Fruit fly (Drosophila melanogaster) whole organism, embryonic: ENCODE results near the gene CG3764.

ENCODE experiments used
- Ada2b ChIP-seq: fragments of 200-800 bp; sonication (Bioruptor generic); IDR thresholded peaks from 2 replicates; pipeline ENCODE4 v1.3.6; 2022; ENCODE audit warnings: missing biosample characterization, missing genetic modification characterization
- Adf1 ChIP-seq: fragments of 200-800 bp; sonication (Bioruptor generic); IDR thresholded peaks from 2 replicates; pipeline ENCODE4 v1.3.6; 2022; ENCODE audit warnings: missing biosample characterization, missing genetic modification characterization
- Atf6 ChIP-seq: fragments of 200-800 bp; sonication (Bioruptor generic); IDR thresholded peaks from 2 replicates; pipeline ENCODE4 v1.3.6; 2022; ENCODE audit warnings: missing biosample characterization, missing genetic modification characterization
- CG10321 ChIP-seq: fragments of 200-800 bp; sonication (Bioruptor generic); IDR thresholded peaks from 2 replicates; pipeline ENCODE4 v1.3.6; 2022; ENCODE audit warnings: missing biosample characterization, missing genetic modification characterization
- CG13424 ChIP-seq: fragments of 200-800 bp; sonication (Bioruptor generic); optimal IDR thresholded peaks from 2 replicates; lab custom pipeline; 2019; ENCODE audit warnings: missing biosample characterization, mild to moderate bottlenecking, missing genetic modification characterization, moderate library complexity
- CG13624 ChIP-seq: fragments of 200-800 bp; sonication (Bioruptor generic); optimal IDR thresholded peaks from 2 replicates; lab custom pipeline; 2016; ENCODE audit warnings: missing biosample characterization, missing genetic modification characterization
- CG14965 ChIP-seq: fragments of 200-800 bp; sonication (Bioruptor generic); optimal IDR thresholded peaks from 2 replicates; lab custom pipeline; 2016; ENCODE audit warnings: missing biosample characterization, missing genetic modification characterization, borderline replicate concordance
- CG15269 ChIP-seq: fragments of 200-800 bp; sonication (Bioruptor generic); optimal IDR thresholded peaks from 2 replicates; lab custom pipeline; 2018; ENCODE audit warnings: missing biosample characterization, mild to moderate bottlenecking, missing genetic modification characterization, moderate library complexity
- CG16815 ChIP-seq: fragments of 200-800 bp; sonication (Bioruptor generic); optimal IDR thresholded peaks from 3 replicates; lab custom pipeline; 2017; ENCODE audit warnings: missing biosample characterization, mild to moderate bottlenecking, missing genetic modification characterization
- CG18262 ChIP-seq: fragments of 200-800 bp; optimal IDR thresholded peaks from 3 replicates; lab custom pipeline; 2019; ENCODE audit warnings: missing biosample characterization, mild to moderate bottlenecking, missing genetic modification characterization, moderate library complexity
- CG2678 ChIP-seq: fragments of 200-800 bp; sonication (Bioruptor generic); optimal IDR thresholded peaks from 3 replicates; lab custom pipeline; 2019; ENCODE audit warnings: missing biosample characterization, mild to moderate bottlenecking, missing genetic modification characterization, moderate library complexity
- CG31441 ChIP-seq: fragments of 200-800 bp; sonication (Bioruptor generic); IDR thresholded peaks from 2 replicates; pipeline ENCODE4 v1.3.6; 2022; ENCODE audit warnings: missing biosample characterization, missing genetic modification characterization
- CG33213 ChIP-seq: fragments of 200-800 bp; sonication (Bioruptor generic); optimal IDR thresholded peaks from 3 replicates; lab custom pipeline; 2016; ENCODE audit warnings: missing biosample characterization, missing genetic modification characterization
- CG6813 ChIP-seq: fragments of 200-800 bp; sonication (Bioruptor generic); optimal IDR thresholded peaks from 2 replicates; lab custom pipeline; 2017; ENCODE audit warnings: missing biosample characterization, missing genetic modification characterization, mild to moderate bottlenecking, moderate library complexity, missing genetic modification reagents
- CG7372 ChIP-seq: fragments of 200-800 bp; sonication (Bioruptor generic); IDR thresholded peaks from 2 replicates; pipeline ENCODE4 v1.3.6; 2022; ENCODE audit warnings: missing biosample characterization, missing genetic modification characterization
- CG7839 ChIP-seq: fragments of 200-800 bp; sonication (Bioruptor generic); optimal IDR thresholded peaks from 3 replicates; lab custom pipeline; 2018; ENCODE audit warnings: missing biosample characterization, mild to moderate bottlenecking, missing genetic modification characterization, moderate library complexity
- CHES-1-like ChIP-seq: fragments of 200-800 bp; sonication (Bioruptor generic); optimal IDR thresholded peaks from 2 replicates; lab custom pipeline; 2016; ENCODE audit warnings: missing biosample characterization, missing genetic modification characterization
- Deaf1 ChIP-seq: fragments of 200-800 bp; optimal IDR thresholded peaks from 3 replicates; lab custom pipeline; 2019; ENCODE audit warnings: missing biosample characterization, mild to moderate bottlenecking, missing genetic modification characterization, moderate library complexity
- Drgx ChIP-seq: fragments of 200-800 bp; sonication (Bioruptor generic); IDR thresholded peaks from 2 replicates; pipeline ENCODE4 v1.3.6; 2022; ENCODE audit warnings: missing biosample characterization, missing genetic modification characterization
- Fer1 ChIP-seq: fragments of 200-800 bp; sonication (Bioruptor generic); optimal IDR thresholded peaks from 2 replicates; lab custom pipeline; 2017; ENCODE audit warnings: missing biosample characterization, mild to moderate bottlenecking, missing genetic modification characterization
- Fer3 ChIP-seq: fragments of 200-800 bp; sonication (Bioruptor generic); optimal IDR thresholded peaks from 2 replicates; lab custom pipeline; 2018; ENCODE audit warnings: missing biosample characterization, mild to moderate bottlenecking, missing genetic modification characterization, moderate library complexity
- GATAe ChIP-seq: fragments of 200-800 bp; sonication (Bioruptor generic); conservative IDR thresholded peaks from 2 replicates; pipeline ENCODE4 v1.3.6; 2022; ENCODE audit warnings: missing biosample characterization, missing genetic modification characterization
- HHEX ChIP-seq: fragments of 200-800 bp; sonication (Bioruptor generic); optimal IDR thresholded peaks from 3 replicates; lab custom pipeline; 2017; ENCODE audit warnings: missing biosample characterization, mild to moderate bottlenecking, missing genetic modification characterization, missing genetic modification reagents
- Kr ChIP-seq: fragments of 200-800 bp; sonication (Bioruptor generic); optimal IDR thresholded peaks from 2 replicates; lab custom pipeline; 2017; ENCODE audit warnings: missing biosample characterization, mild to moderate bottlenecking, missing genetic modification characterization
- Meics ChIP-seq: fragments of 200-800 bp; sonication (Bioruptor generic); optimal IDR thresholded peaks from 2 replicates; lab custom pipeline; 2017; ENCODE audit warnings: missing biosample characterization, mild to moderate bottlenecking, missing genetic modification characterization
- Mes4 ChIP-seq: fragments of 200-800 bp; sonication (Bioruptor generic); optimal IDR thresholded peaks from 2 replicates; lab custom pipeline; 2016; ENCODE audit warnings: missing biosample characterization, missing genetic modification characterization
- ap ChIP-seq: fragments of 200-800 bp; sonication (Bioruptor generic); IDR thresholded peaks from 2 replicates; pipeline ENCODE4 v1.3.6; 2022; ENCODE audit warnings: missing biosample characterization, missing genetic modification characterization
- br ChIP-seq: fragments of >200 bp; optimal IDR thresholded peaks from 2 replicates; lab custom pipeline; 2017
- fd102C ChIP-seq: fragments of 200-800 bp; sonication (Bioruptor generic); optimal IDR thresholded peaks from 2 replicates; lab custom pipeline; 2018; ENCODE audit warnings: missing biosample characterization, mild to moderate bottlenecking, missing genetic modification characterization, moderate library complexity
- gem ChIP-seq: fragments of 200-800 bp; sonication (Bioruptor generic); optimal IDR thresholded peaks from 2 replicates; lab custom pipeline; 2019; ENCODE audit warnings: missing biosample characterization, mild to moderate bottlenecking, missing genetic modification characterization, moderate library complexity
- gro ChIP-seq: fragments of 200-800 bp; sonication (Bioruptor generic); optimal IDR thresholded peaks from 2 replicates; lab custom pipeline; 2016; ENCODE audit warnings: missing biosample characterization, missing genetic modification characterization
- hkb ChIP-seq, 2 experiments: fragments of 200-800 bp in 1 of 2; fragments of >200 bp in 1 of 2; sonication (Bioruptor generic) in 1 of 2; IDR thresholded peaks in 1 of 2; optimal IDR thresholded peaks in 1 of 2; 2 replicates each; pipeline versions ENCODE4 v1.3.6 to Lab custom; 2017 to 2022; ENCODE audit warnings: missing biosample characterization in 1 of 2, missing genetic modification characterization in 1 of 2
- kni ChIP-seq: fragments of 200-800 bp; sonication (Bioruptor generic); optimal IDR thresholded peaks from 3 replicates; lab custom pipeline; 2017; ENCODE audit warnings: mild to moderate bottlenecking, missing biosample characterization, missing genetic modification reagents, missing genetic modification characterization
- lmd ChIP-seq: fragments of 200-800 bp; sonication (Bioruptor generic); IDR thresholded peaks from 2 replicates; pipeline ENCODE4 v1.3.6; 2022; ENCODE audit warnings: missing biosample characterization, missing genetic modification characterization
- nom ChIP-seq: fragments of 200-800 bp; sonication (Bioruptor generic); optimal IDR thresholded peaks from 2 replicates; lab custom pipeline; 2017; ENCODE audit warnings: missing biosample characterization, missing genetic modification characterization, mild to moderate bottlenecking, moderate library complexity, missing genetic modification reagents
- pan ChIP-seq, 4 experiments: fragments of >200 bp in 3 of 4; fragments of 200-800 bp in 1 of 4; sonication (Bioruptor generic) in 1 of 4; optimal IDR thresholded peaks in 3 of 4; IDR thresholded peaks in 1 of 4; 2 replicates each; pipeline versions ENCODE4 v1.3.6 to Lab custom; 2017 to 2022; ENCODE audit warnings: missing biosample characterization in 2 of 4, missing genetic modification characterization in 2 of 4, mixed read lengths in 1 of 4
- pnt ChIP-seq: fragments of 200-800 bp; sonication (Bioruptor generic); optimal IDR thresholded peaks from 3 replicates; lab custom pipeline; 2016; ENCODE audit warnings: missing biosample characterization, missing genetic modification characterization
- ranshi ChIP-seq: fragments of 200-800 bp; sonication (Bioruptor generic); IDR thresholded peaks from 2 replicates; pipeline ENCODE4 v1.3.6; 2022; ENCODE audit warnings: missing biosample characterization, missing genetic modification characterization
- sd ChIP-seq: fragments of 200-800 bp; sonication (Bioruptor generic); optimal IDR thresholded peaks from 3 replicates; lab custom pipeline; 2018; ENCODE audit warnings: missing biosample characterization, mild to moderate bottlenecking, missing genetic modification characterization, moderate library complexity
- sens ChIP-seq: fragments of 200-800 bp; sonication (Bioruptor generic); peaks from one replicate; lab custom pipeline; 2016; ENCODE audit warnings: missing biosample characterization, missing genetic modification characterization
- shn ChIP-seq: fragments of 200-800 bp; sonication (Bioruptor generic); optimal IDR thresholded peaks from 3 replicates; lab custom pipeline; 2016; ENCODE audit warnings: missing biosample characterization, missing genetic modification characterization
- sob ChIP-seq: fragments of 200-800 bp; sonication (Bioruptor generic); IDR thresholded peaks from 2 replicates; pipeline ENCODE4 v1.3.6; 2022; ENCODE audit warnings: missing biosample characterization, missing genetic modification characterization
- unpg ChIP-seq: fragments of 200-800 bp; sonication (Bioruptor generic); optimal IDR thresholded peaks from 3 replicates; lab custom pipeline; 2018; ENCODE audit warnings: missing biosample characterization, mild to moderate bottlenecking, missing genetic modification characterization, moderate library complexity
- vvl ChIP-seq: fragments of 200-800 bp; sonication (Bioruptor generic); IDR thresholded peaks from 2 replicates; pipeline ENCODE4 v1.3.6; 2022; ENCODE audit warnings: missing biosample characterization, missing genetic modification characterization
- wek ChIP-seq: fragments of 200-800 bp; sonication (Bioruptor generic); optimal IDR thresholded peaks from 3 replicates; lab custom pipeline; 2018; ENCODE audit warnings: missing biosample characterization, mild to moderate bottlenecking, missing genetic modification characterization, moderate library complexity

CG3764 gene

dm6 chr3L:16975638-16976528 lies 36.5 kb downstream of the CG3764 start (continued):
- TF ChIP-seq Kr (GFP tag; lab: Kevin White, UChicago) (no peak), GATAe (no peak)
- TF ChIP-seq, all 482 proteins: peak for 63

DNA sequence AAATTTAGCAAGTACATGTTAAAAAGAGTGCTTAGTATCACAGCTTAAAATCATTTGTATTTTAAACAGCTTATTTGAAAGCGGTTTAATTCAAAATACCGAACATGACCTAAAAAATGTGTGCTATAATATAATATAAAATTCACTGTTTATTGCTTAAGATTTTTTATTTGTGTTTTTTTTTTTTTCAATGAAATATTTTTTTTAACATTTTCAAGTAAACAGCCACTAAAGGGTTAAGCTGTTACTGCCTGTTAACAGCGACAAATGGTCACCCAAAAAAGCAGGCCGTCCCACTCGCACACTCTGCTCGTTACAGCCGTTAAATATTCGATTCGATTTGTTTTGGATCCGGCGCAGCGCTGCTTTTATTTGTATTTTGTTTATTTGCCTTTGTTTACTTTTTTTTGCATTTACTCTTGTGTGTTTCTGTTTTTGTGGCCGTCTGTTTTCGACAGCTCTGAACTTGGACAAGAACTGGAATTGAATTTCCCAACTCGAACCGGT lies 37.7 kb downstream of the CG3764 start:
- TF ChIP-seq pnt (GFP tag; lab: Kevin White, UChicago) (no peak), CG14965 (no peak), HHEX (no peak), gro (GFP tag; lab: Kevin White, UChicago) (no peak), ap (no peak), br (lab: Kevin White, UChicago) (no peak), CG7839 (tag; lab: Kevin White, UChicago) (no peak), CG2678 (tag; lab: Kevin White, UChicago) (peak; percentile 35), Deaf1 (tag; lab: Kevin White, UChicago) (peak; percentile 7), CG16815 (GFP tag; lab: Kevin White, UChicago) (no peak), wek (GFP tag; lab: Kevin White, UChicago) (peak; percentile 6), CG33213 (no peak), kni (peak; percentile 56), CG15269 (peak; percentile 9), Fer3 (tag; lab: Kevin White, UChicago) (peak; percentile 24), Atf6 (peak; percentile 33; the same call in 1 of the 2 replicates), CG13424 (tag; lab: Kevin White, UChicago) (peak; percentile 12), CG13624 (GFP tag; lab: Kevin White, UChicago) (no peak), Drgx (GFP tag; lab: Robert Waterston, UW) (peak; percentile 62), sens (GFP tag; lab: Kevin White, UChicago) (peak; percentile 41), fd102C (GFP tag; lab: Kevin White, UChicago) (no peak), lmd (GFP tag; lab: Robert Waterston, UW) (no peak), sob (GFP tag; lab: Robert Waterston, UW) (no peak), nom (peak; percentile 50), Ada2b (0 out of 2 replicates have a peak, but pooled peaks have one; percentile 6), Meics (GFP tag; lab: Kevin White, UChicago) (peak; percentile 15), CG18262 (tag; lab: Kevin White, UChicago) (no peak), hkb (optimal IDR thresholded peaks at IDR 0.05; lab: Kevin White, UChicago) (no peak), hkb (GFP tag; IDR thresholded peaks at IDR 0.05; lab: Robert Waterston, UW) (peak; percentile 47; the same call in 1 of the 2 replicates), CG6813 (GFP tag; lab: Kevin White, UChicago) (peak; percentile 15), ranshi (GFP tag; lab: Robert Waterston, UW) (peak; percentile 71), Mes4 (no peak), gem (tag; lab: Kevin White, UChicago) (peak; percentile 2), Adf1 (GFP tag; lab: Robert Waterston, UW) (peak; percentile 66), Fer1 (GFP tag; lab: Kevin White, UChicago) (peak; percentile 13), sd (tag; lab: Kevin White, UChicago) (no peak), vvl (peak; percentile 32; the same call in 1 of the 2 replicates), CG10321 (GFP tag; lab: Robert Waterston, UW) (0 out of 2 replicates have a peak, but pooled peaks have one; percentile 18), CG7372 (no peak), unpg (GFP tag; lab: Kevin White, UChicago) (peak; percentile 19), CG31441 (GFP tag; lab: Robert Waterston, UW) (0 out of 2 replicates have a peak, but pooled peaks have one; percentile 18), pan (optimal IDR thresholded peaks at IDR 0.05; lab: Kevin White, UChicago) (no peak), pan (GFP tag; optimal IDR thresholded peaks at IDR 0.05 in 1 of 2, IDR thresholded peaks at IDR 0.05 in 1 of 2) (peak in 1 of 2 experiments; percentile 14), CHES-1-like (GFP tag; lab: Kevin White, UChicago) (no peak), shn (GFP tag; lab: Kevin White, UChicago) (no peak)
